Worm (Caenorhabditis elegans) whole organism, L3 larva: ENCODE results near the gene cnk-1.

Experiments
- R02D3.7 ChIP-seq: fragments of 150-350 bp; optimal IDR thresholded peaks from 2 replicates; lab custom pipeline; 2014; ENCODE audit warnings: missing biosample characterization, missing genetic modification characterization
- aly-2 ChIP-seq: fragments of 150-350 bp; optimal IDR thresholded peaks from 2 replicates; lab custom pipeline; 2014; ENCODE audit warnings: missing biosample characterization, missing genetic modification characterization
- ama-1 ChIP-seq: fragments of 150-350 bp; optimal IDR thresholded peaks from 2 replicates; lab custom pipeline; 2018
- ceh-28 ChIP-seq: fragments of 150-350 bp; optimal IDR thresholded peaks from 2 replicates; lab custom pipeline; 2014; ENCODE audit warnings: missing biosample characterization, missing genetic modification reagents, missing genetic modification characterization
- ceh-82 ChIP-seq: fragments of 150-350 bp; optimal IDR thresholded peaks from 2 replicates; lab custom pipeline; 2014; ENCODE audit warnings: missing biosample characterization, missing genetic modification characterization
- ceh-9 ChIP-seq: sonication (generic microtip); optimal IDR thresholded peaks from 2 replicates; lab custom pipeline; 2018; ENCODE audit warnings: missing biosample characterization, missing genetic modification characterization
- daf-12 ChIP-seq: fragments of 150-350 bp; optimal IDR thresholded peaks from 2 replicates; lab custom pipeline; 2014; ENCODE audit warnings: missing biosample characterization, missing genetic modification reagents, missing genetic modification characterization
- egl-27 ChIP-seq: sonication (generic microtip); optimal IDR thresholded peaks from 4 replicates; lab custom pipeline; 2017; ENCODE audit warnings: missing biosample characterization, missing genetic modification reagents, missing genetic modification characterization
- egl-5 ChIP-seq: fragments of 150-350 bp; optimal IDR thresholded peaks from 2 replicates; lab custom pipeline; 2017; ENCODE audit warnings: missing biosample characterization, missing genetic modification reagents, missing genetic modification characterization, inconsistent platforms
- elt-1 ChIP-seq: fragments of 150-350 bp; optimal IDR thresholded peaks from 2 replicates; lab custom pipeline; 2014; ENCODE audit warnings: missing biosample characterization, missing genetic modification characterization
- elt-2 ChIP-seq: sonication (generic microtip); optimal IDR thresholded peaks from 2 replicates; lab custom pipeline; 2016; ENCODE audit warnings: missing genetic modification reagents, mild to moderate bottlenecking, missing genetic modification characterization, missing compliant biosample characterization
- elt-3 ChIP-seq, 3 experiments: fragments of 150-350 bp in 1 of 3; sonication (generic microtip) in 2 of 3; optimal IDR thresholded peaks; 2 replicates in 2 of 3; 4 replicates in 1 of 3; lab custom pipeline; 2014 to 2017; ENCODE audit warnings: missing biosample characterization in 3 of 3, missing genetic modification characterization in 3 of 3
- eor-1 ChIP-seq, 2 experiments: fragments of 150-350 bp; optimal IDR thresholded peaks; 2 replicates each; lab custom pipeline; 2014 to 2018; ENCODE audit warnings: missing biosample characterization in 2 of 2, missing genetic modification characterization in 2 of 2
- fkh-10 ChIP-seq: sonication (generic microtip); optimal IDR thresholded peaks from 2 replicates; lab custom pipeline; 2017; ENCODE audit warnings: missing biosample characterization, missing genetic modification reagents, missing genetic modification characterization
- fkh-2 ChIP-seq: fragments of 150-350 bp; optimal IDR thresholded peaks from 2 replicates; lab custom pipeline; 2014; ENCODE audit warnings: missing biosample characterization, missing genetic modification reagents, missing genetic modification characterization
- fos-1 ChIP-seq: fragments of 150-350 bp; optimal IDR thresholded peaks from 2 replicates; lab custom pipeline; 2014; ENCODE audit warnings: missing biosample characterization, missing genetic modification characterization
- hmg-11 ChIP-seq: sonication (generic microtip); optimal IDR thresholded peaks from 2 replicates; lab custom pipeline; 2016; ENCODE audit warnings: missing genetic modification characterization, missing compliant biosample characterization
- jun-1 ChIP-seq: fragments of 150-350 bp; optimal IDR thresholded peaks from 2 replicates; lab custom pipeline; 2014; ENCODE audit warnings: missing biosample characterization, missing genetic modification reagents, missing genetic modification characterization
- lin-15B ChIP-seq: fragments of 150-350 bp; optimal IDR thresholded peaks from 2 replicates; lab custom pipeline; 2014; ENCODE audit warnings: missing biosample characterization, missing genetic modification characterization
- lin-39 ChIP-seq: fragments of 150-350 bp; optimal IDR thresholded peaks from 2 replicates; lab custom pipeline; 2018; ENCODE audit warnings: missing biosample characterization, missing genetic modification reagents, missing genetic modification characterization
- lsy-12 ChIP-seq: sonication (generic microtip); optimal IDR thresholded peaks from 2 replicates; lab custom pipeline; 2016; ENCODE audit warnings: mild to moderate bottlenecking, missing genetic modification characterization, missing compliant biosample characterization
- mdl-1 ChIP-seq: fragments of 150-350 bp; optimal IDR thresholded peaks from 2 replicates; lab custom pipeline; 2014; ENCODE audit warnings: missing biosample characterization, missing genetic modification characterization
- mml-1 ChIP-seq: fragments of 150-350 bp; sonication (generic microtip); optimal IDR thresholded peaks from 3 replicates; lab custom pipeline; 2014; ENCODE audit warnings: missing biosample characterization, missing genetic modification characterization
- nfya-1 ChIP-seq: sonication (generic microtip); optimal IDR thresholded peaks from 2 replicates; lab custom pipeline; 2017; ENCODE audit warnings: missing genetic modification characterization, mild to moderate bottlenecking, missing compliant biosample characterization, antibody characterized with exemption, moderate library complexity; ENCODE audit not compliant: insufficient read depth
- nhr-11 ChIP-seq: fragments of 150-350 bp; optimal IDR thresholded peaks from 2 replicates; lab custom pipeline; 2014; ENCODE audit warnings: missing biosample characterization, missing genetic modification characterization
- nhr-12 ChIP-seq: fragments of 150-350 bp; optimal IDR thresholded peaks from 2 replicates; lab custom pipeline; 2014; ENCODE audit warnings: missing biosample characterization, missing genetic modification characterization
- nhr-23 ChIP-seq: fragments of 150-350 bp; optimal IDR thresholded peaks from 2 replicates; lab custom pipeline; 2014; ENCODE audit warnings: missing biosample characterization, missing genetic modification reagents, missing genetic modification characterization
- nhr-237 ChIP-seq: fragments of 150-350 bp; optimal IDR thresholded peaks from 2 replicates; lab custom pipeline; 2014; ENCODE audit warnings: missing biosample characterization, missing genetic modification characterization
- nhr-25 ChIP-seq: sonication (generic microtip); optimal IDR thresholded peaks from 2 replicates; lab custom pipeline; 2017; ENCODE audit warnings: missing biosample characterization, missing genetic modification characterization
- nhr-28 ChIP-seq: fragments of 150-350 bp; optimal IDR thresholded peaks from 2 replicates; lab custom pipeline; 2014; ENCODE audit warnings: missing biosample characterization, missing genetic modification characterization
- nhr-43 ChIP-seq: sonication (generic microtip); optimal IDR thresholded peaks from 2 replicates; lab custom pipeline; 2016; ENCODE audit warnings: mild to moderate bottlenecking, missing genetic modification characterization, missing compliant biosample characterization; ENCODE audit not compliant: poor library complexity, severe bottlenecking
- nhr-67 ChIP-seq: fragments of 150-350 bp; optimal IDR thresholded peaks from 2 replicates; lab custom pipeline; 2014; ENCODE audit warnings: missing biosample characterization, missing genetic modification characterization
- nhr-76 ChIP-seq: fragments of 150-350 bp; sonication (generic microtip); optimal IDR thresholded peaks from 5 replicates; lab custom pipeline; 2014; ENCODE audit warnings: missing biosample characterization, missing genetic modification characterization
- nhr-77 ChIP-seq: fragments of 150-350 bp; optimal IDR thresholded peaks from 2 replicates; lab custom pipeline; 2014; ENCODE audit warnings: missing biosample characterization, missing genetic modification characterization
- pha-4 ChIP-seq: fragments of 150-350 bp; optimal IDR thresholded peaks from 2 replicates; lab custom pipeline; 2014; ENCODE audit warnings: missing biosample characterization, missing genetic modification reagents, missing genetic modification characterization
- pqm-1 ChIP-seq: fragments of 150-350 bp; optimal IDR thresholded peaks from 2 replicates; lab custom pipeline; 2017; ENCODE audit warnings: missing biosample characterization, missing genetic modification characterization, inconsistent platforms
- sea-2 ChIP-seq: fragments of 150-350 bp; sonication (generic microtip); optimal IDR thresholded peaks from 4 replicates; lab custom pipeline; 2014; ENCODE audit warnings: missing biosample characterization, missing genetic modification reagents, missing genetic modification characterization
- skn-1 ChIP-seq: fragments of 150-350 bp; optimal IDR thresholded peaks from 2 replicates; lab custom pipeline; 2014; ENCODE audit warnings: missing biosample characterization, missing genetic modification characterization
- snpc-4 ChIP-seq: fragments of 150-350 bp; optimal IDR thresholded peaks from 2 replicates; lab custom pipeline; 2014; ENCODE audit warnings: missing biosample characterization, missing genetic modification characterization
- tbx-2 ChIP-seq: sonication (generic microtip); optimal IDR thresholded peaks from 2 replicates; lab custom pipeline; 2016; ENCODE audit warnings: mild to moderate bottlenecking, missing genetic modification characterization, missing compliant biosample characterization
- unc-39 ChIP-seq: sonication (generic microtip); optimal IDR thresholded peaks from 4 replicates; lab custom pipeline; 2017; ENCODE audit warnings: missing biosample characterization, missing genetic modification characterization
- unc-62 ChIP-seq: fragments of 150-350 bp; sonication (generic microtip); optimal IDR thresholded peaks from 4 replicates; lab custom pipeline; 2014; ENCODE audit warnings: missing biosample characterization, missing genetic modification reagents, missing genetic modification characterization
- zag-1 ChIP-seq: fragments of 150-350 bp; optimal IDR thresholded peaks from 2 replicates; lab custom pipeline; 2014; ENCODE audit warnings: missing biosample characterization, missing genetic modification characterization
- ztf-11 ChIP-seq: fragments of 150-350 bp; optimal IDR thresholded peaks from 2 replicates; lab custom pipeline; 2014; ENCODE audit warnings: missing biosample characterization, missing genetic modification characterization
- ztf-4 ChIP-seq: fragments of 150-350 bp; optimal IDR thresholded peaks from 2 replicates; lab custom pipeline; 2014; ENCODE audit warnings: missing biosample characterization, missing genetic modification characterization

Gene cnk-1

DNA sequence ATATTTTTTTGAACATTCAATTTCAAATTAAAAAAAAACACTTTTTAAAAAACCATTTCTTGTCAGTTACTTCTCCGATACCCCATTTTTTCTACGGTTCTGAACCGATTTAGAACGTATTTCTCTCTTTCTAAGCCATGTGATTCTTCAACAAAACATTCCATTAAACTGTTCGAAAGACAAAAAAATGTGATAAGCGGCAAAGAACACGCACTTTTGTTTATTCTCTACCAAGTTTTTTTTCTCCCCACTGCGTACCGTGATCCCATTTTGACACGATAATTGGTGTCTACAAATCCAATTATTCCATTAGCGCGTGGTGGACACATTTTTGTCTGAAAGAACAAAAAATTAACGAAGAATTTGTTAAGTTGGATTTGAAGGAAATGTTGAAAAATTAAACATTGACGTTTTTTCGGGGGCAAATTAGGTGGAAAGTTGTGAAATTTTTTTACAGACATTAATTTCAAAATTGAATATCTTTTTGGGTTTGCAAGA lies 29.7 kb upstream of the cnk-1 start:
- TF ChIP-seq fos-1 (no peak), nhr-43 (tag; lab: Kevin White, UChicago) (peak; percentile 40), nhr-25 (tag; lab: Kevin White, UChicago) (peak; percentile 1)
- TF ChIP-seq, all 47 proteins: peak for 2

DNA sequence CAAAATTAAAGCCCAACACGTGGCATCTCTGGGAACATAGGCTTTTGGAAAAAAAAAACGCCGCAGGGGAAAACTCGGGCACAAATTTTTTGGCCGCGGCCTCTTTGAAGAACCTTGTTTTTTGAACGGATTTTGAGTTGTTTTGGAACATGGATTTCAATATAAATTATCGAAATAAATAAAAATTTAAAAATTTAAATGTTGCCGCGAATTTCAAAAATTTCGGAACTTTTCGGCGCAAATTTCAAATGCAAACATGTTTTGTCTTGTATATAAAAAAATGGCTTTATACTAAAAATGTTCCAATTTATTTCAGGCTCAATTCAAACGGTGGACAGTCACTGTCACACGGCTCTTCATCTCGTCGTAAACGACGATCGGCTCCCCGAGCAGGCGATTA lies 27.0 kb upstream of the cnk-1 start:
- TF ChIP-seq mdl-1 (no peak), R02D3.7 (no peak), nfya-1 (tag; lab: Kevin White, UChicago) (no peak), eor-1 (tag; optimal IDR thresholded peaks at IDR 0.05; lab: Kevin White, UChicago) (no peak), ztf-4 (tag; lab: Kevin White, UChicago) (no peak), nhr-43 (tag; lab: Kevin White, UChicago) (no peak), nhr-11 (tag; lab: Kevin White, UChicago) (no peak), nhr-25 (tag; lab: Kevin White, UChicago) (no peak), elt-1 (tag; lab: Kevin White, UChicago) (no peak), lin-15B (tag; lab: Kevin White, UChicago) (no peak), tbx-2 (tag; lab: Kevin White, UChicago) (no peak), ceh-82 (tag; lab: Kevin White, UChicago) (no peak), nhr-77 (tag; lab: Kevin White, UChicago) (no peak), sea-2 (GFP tag; lab: Kevin White, UChicago) (no peak), nhr-76 (no peak), elt-2 (tag; lab: Kevin White, UChicago) (no peak), nhr-28 (tag; lab: Kevin White, UChicago) (no peak)

DNA sequence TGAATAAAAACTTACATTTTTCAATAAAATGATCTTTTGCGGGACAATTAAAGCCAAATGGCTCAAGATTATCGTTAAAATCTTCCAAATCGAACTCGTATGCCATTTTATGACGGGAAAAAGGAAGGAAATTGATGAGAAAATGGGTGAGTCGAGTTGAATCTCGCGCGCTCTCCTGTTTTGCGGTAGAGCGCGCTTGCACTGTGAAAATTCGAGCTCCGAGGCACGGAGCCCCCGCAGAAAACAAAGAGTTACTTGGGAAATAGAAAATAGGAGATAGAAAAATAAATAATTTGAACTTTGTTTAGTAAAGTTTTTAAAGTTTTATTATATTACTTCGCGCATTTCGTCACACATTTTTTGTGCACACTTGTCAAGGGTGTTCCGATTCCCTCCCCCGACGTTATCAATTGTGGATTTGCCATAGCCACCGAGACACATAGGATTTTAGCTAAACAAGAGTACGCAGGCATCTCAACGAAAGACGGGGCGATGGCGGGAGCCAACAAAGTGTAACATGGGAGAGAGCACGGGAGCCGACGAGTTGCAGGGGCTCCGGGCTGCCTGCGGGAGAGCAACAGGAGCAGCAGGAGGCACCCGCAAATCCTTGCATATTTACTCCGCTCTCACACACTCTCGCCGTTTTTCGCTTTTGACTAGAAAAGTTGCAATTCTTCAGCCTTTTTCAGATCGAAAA lies 22.5 kb upstream of the cnk-1 start, which contains the start of the genes div-1 and cor-1:
Gene div-1 (minus strand): TSS at position 119 of the 697 bp plus-strand sequence.
Gene cor-1 (plus strand): TSS at position 671 of the 697 bp plus-strand sequence.
- no peak for TF ChIP-seq daf-12
- no peak for TF ChIP-seq mml-1 (tag; lab: Kevin White, UChicago)
- peak; percentile 25 for TF ChIP-seq lin-39
- TF ChIP-seq ama-1, result no peak
- TF ChIP-seq elt-2 (tag; lab: Kevin White, UChicago), result peak; percentile 7
- no peak for TF ChIP-seq ceh-82 (tag; lab: Kevin White, UChicago)
- TF ChIP-seq hmg-11, result no peak
- TF ChIP-seq ceh-28 (tag; lab: Kevin White, UChicago), result no peak
- TF ChIP-seq pqm-1, result no peak
- TF ChIP-seq aly-2 (tag; lab: Kevin White, UChicago), result no peak
- TF ChIP-seq elt-3 (tag; optimal IDR thresholded peaks at IDR 0.05; lab: Kevin White, UChicago), result no peak
- TF ChIP-seq lsy-12 (tag; lab: Kevin White, UChicago), result no peak
- no peak for TF ChIP-seq skn-1
- no peak for TF ChIP-seq nhr-43 (tag; lab: Kevin White, UChicago)
- peak; percentile 62 for TF ChIP-seq pha-4 (tag; lab: Kevin White, UChicago)
- TF ChIP-seq R02D3.7, result no peak
- TF ChIP-seq nhr-25 (tag; lab: Kevin White, UChicago), result no peak
- no peak for TF ChIP-seq ztf-11 (tag; lab: Kevin White, UChicago)
- peak; percentile 54 for TF ChIP-seq snpc-4 (tag; lab: Kevin White, UChicago)
- peak; percentile 42 for TF ChIP-seq nfya-1 (tag; lab: Kevin White, UChicago)
- TF ChIP-seq fkh-2 (tag; lab: Kevin White, UChicago), result no peak
- no peak for TF ChIP-seq nhr-12
- no peak for TF ChIP-seq nhr-11 (tag; lab: Kevin White, UChicago)
- TF ChIP-seq unc-62 (GFP tag; lab: Kevin White, UChicago), result no peak
- no peak for TF ChIP-seq egl-27 (tag; lab: Kevin White, UChicago)
- no peak for TF ChIP-seq fos-1
- peak; percentile 62 for TF ChIP-seq lin-15B (tag; lab: Kevin White, UChicago)
- TF ChIP-seq jun-1 (tag; lab: Kevin White, UChicago), result no peak
- TF ChIP-seq ztf-4 (tag; lab: Kevin White, UChicago), result no peak
- TF ChIP-seq zag-1 (tag; lab: Kevin White, UChicago), result no peak
- no peak for TF ChIP-seq egl-5 (tag; lab: Kevin White, UChicago)
- no peak for TF ChIP-seq unc-39 (tag; lab: Kevin White, UChicago)
- no peak for TF ChIP-seq fkh-10 (GFP tag; lab: Kevin White, UChicago)
- TF ChIP-seq nhr-23 (tag; lab: Kevin White, UChicago), result no peak
- TF ChIP-seq ceh-9, result no peak
- TF ChIP-seq nhr-67 (tag; lab: Kevin White, UChicago), result no peak
- no peak for TF ChIP-seq nhr-237 (tag; lab: Kevin White, UChicago)
- no peak for TF ChIP-seq sea-2 (GFP tag; lab: Kevin White, UChicago)
- no peak for TF ChIP-seq mdl-1
- no peak for TF ChIP-seq elt-1 (tag; lab: Kevin White, UChicago)
- TF ChIP-seq, all 47 proteins: peak for 6
